Worm (Caenorhabditis elegans): ENCODE results near the gene ubxn-4.
A peak's percentile ranks its signal among the peaks of the same experiment; 100 is the strongest.
"Not testable (repeated sequence)": the region's sequence is repeated elsewhere in the genome, so short reads cannot be mapped to it uniquely, and the experiment has no call there.

The ubxn-4 gene

DNA sequence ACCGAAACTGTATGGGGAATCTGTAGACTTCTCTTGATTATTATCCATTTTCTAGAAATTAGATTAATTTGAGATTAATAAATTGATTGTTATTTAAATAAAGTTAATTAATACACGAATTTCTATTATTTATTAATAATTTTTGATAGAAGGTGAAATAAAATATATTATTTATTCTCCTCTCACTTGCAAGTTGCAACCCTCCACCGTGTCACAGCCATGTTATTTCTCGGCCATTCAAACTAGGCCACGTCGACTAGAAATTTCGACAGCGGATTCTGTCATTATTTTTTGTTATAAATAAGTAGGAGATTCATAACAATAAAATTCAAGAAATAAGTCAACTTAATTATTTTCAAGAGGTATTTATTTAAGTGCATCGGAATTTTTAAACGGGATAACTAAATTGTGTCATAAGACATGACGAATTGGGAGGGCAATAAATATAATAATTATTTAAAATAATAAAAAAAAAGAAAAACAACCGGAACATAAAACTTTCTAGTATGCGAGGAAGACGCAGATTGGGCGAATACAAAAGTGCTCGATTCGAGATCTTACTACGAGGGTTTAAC, 38.3 kb upstream of the ubxn-4 start, which contains the start of gene ufbp-1 (continued):
- TF ChIP-seq lin-35 (GFP tag; optimal IDR thresholded peaks at IDR 0.05) (peak; percentile 16 to 65), ceh-8 (GFP tag; optimal IDR thresholded peaks at IDR 0.05) (no peak), irx-1 (tag; optimal IDR thresholded peaks at IDR 0.05) (peak; percentile 15), snpc-4 (tag; optimal IDR thresholded peaks at IDR 0.05) (peak; percentile 83), nhr-90 (tag; optimal IDR thresholded peaks at IDR 0.05; ENCODE audit: poor library complexity) (peak; percentile 60), lin-14 (GFP tag; optimal IDR thresholded peaks at IDR 0.05) (peak; percentile 51), sox-4 (tag; optimal IDR thresholded peaks at IDR 0.05) (no peak), ama-1 (optimal IDR thresholded peaks at IDR 0.05) (peak; percentile 99), tbx-2 (tag; optimal IDR thresholded peaks at IDR 0.05) (no peak), hlh-4 (tag; optimal IDR thresholded peaks at IDR 0.05) (peak; percentile 15)

DNA sequence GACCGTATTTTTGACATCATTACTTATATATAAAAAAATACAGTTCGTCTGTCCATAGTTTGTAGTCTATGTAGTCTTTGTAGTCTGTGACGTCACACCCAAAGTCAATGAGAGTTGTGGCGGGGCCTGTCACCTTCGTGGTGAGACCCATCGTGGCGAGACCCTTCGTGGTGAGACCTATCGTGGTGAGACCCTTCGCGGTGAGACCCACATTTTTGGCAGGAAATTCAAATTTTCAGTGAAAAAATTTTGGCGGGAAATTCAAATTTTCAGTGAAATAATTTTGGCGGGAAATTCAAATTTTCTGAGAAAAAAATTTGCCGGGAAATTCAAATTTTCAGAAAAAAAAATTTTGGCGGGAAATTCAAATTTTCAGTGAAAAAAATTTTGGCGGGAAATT, 35.9 kb upstream of the ubxn-4 start:
- peak; percentile 58; the same call in 1 of the 2 replicates for TF ChIP-seq unc-98 (GFP tag; IDR thresholded peaks at IDR 0.05)
- TF ChIP-seq efl-1 (optimal IDR thresholded peaks at IDR 0.05), result not testable (repeated sequence)
- peak; percentile 9 to 57 for TF ChIP-seq efl-1 (GFP tag; optimal IDR thresholded peaks at IDR 0.05 in 1 of 2)
- peak; percentile 31; the same call in 1 of the 2 replicates for TF ChIP-seq isw-1 (GFP tag; IDR thresholded peaks at IDR 0.05)

DNA sequence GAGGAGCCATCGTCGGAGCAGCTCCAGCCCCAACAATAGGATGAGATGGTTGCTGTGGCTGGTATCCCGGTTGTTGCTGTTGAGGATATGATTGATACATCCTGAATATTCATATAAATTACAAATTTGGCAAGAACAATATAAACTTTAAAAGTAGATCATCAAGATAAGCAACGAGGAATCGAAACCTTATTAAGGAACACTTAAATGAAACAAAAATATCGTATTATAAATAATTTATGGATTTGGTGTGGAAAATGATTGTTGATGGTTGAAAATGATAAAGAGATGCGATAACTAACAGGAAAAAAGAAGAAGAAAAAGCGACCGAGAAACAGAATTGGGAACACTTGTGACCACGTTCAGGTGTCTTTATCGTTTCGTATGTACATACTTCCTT, 34.0 kb upstream of the ubxn-4 start, which contains the start of gene pqn-96:
TSS of gene pqn-96 (minus strand) at position 101 of the 400 bp plus-strand sequence.
- TF ChIP-seq nhr-19 (GFP tag; conservative IDR thresholded peaks at IDR 0.05) (no peak), efl-1 (optimal IDR thresholded peaks at IDR 0.05) (no peak), efl-1 (GFP tag; optimal IDR thresholded peaks at IDR 0.05 in 1 of 2) (peak in 1 of 2 experiments; percentile 84)

DNA sequence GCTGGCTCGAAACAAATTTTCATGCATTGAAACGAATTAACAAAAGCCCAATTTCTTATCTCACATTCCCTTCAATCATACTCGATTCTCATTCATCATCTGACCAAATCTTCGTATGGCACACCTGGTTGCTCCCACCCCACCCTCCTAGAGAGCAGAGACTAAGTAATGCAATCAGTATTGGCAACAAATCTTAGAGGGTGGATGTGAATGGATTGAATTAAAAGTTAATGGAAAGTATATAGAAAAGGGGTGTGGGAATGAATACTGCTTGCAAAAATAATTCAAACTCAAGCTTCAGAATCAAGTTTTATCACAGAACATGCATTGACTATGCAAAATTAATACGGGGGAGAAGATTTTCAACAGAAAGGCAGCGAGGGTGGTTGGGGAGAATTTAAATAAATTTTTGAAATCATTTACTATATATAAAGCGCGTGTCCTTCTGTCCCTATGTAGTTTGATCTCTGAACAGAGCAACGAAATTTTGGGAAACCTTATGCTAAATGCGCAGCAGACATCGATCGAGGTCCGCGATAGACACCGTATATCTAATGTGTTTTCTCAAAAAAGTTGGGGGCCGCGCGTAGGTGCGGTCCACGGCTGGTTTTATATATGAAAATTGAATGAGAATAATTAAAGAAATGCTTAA, 32.5 kb upstream of the ubxn-4 start:
- TF ChIP-seq fkh-8 (tag; optimal IDR thresholded peaks at IDR 0.05) (peak; percentile 9), lin-39 (tag; optimal IDR thresholded peaks at IDR 0.05) (no peak)

DNA sequence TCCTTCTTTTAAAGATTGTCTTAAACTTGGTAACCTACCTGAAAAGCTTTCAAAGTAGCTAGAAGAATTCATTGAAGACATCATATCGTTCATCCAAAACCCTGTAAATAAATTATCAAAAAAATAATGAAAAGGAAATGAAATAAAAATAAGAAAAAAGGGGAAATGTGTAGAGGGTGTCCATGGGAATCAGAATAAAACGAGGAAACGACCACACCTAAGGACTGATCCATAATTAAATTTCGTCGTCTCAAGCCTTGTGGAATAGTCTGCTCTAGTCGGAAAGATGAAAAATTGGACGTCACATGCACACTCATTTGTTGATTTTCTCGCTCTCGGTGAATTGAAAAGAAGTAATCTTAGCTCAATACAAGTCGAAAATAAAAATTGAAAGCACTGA, 29.7 kb upstream of the ubxn-4 start, which contains the start of gene ZK1236.9:
TSS of gene ZK1236.9 (minus strand) at position 101 of the 400 bp plus-strand sequence.
- TF ChIP-seq isw-1 (GFP tag; IDR thresholded peaks at IDR 0.05) (no peak), nhr-84 (tag; optimal IDR thresholded peaks at IDR 0.05) (no peak), nhr-71 (tag; optimal IDR thresholded peaks at IDR 0.05) (no peak), hlh-17 (GFP tag; optimal IDR thresholded peaks at IDR 0.05; ENCODE audit: borderline replicate concordance) (no peak), nhr-47 (tag; optimal IDR thresholded peaks at IDR 0.05) (no peak), dpl-1 (GFP tag; optimal IDR thresholded peaks at IDR 0.05) (no peak)

DNA sequence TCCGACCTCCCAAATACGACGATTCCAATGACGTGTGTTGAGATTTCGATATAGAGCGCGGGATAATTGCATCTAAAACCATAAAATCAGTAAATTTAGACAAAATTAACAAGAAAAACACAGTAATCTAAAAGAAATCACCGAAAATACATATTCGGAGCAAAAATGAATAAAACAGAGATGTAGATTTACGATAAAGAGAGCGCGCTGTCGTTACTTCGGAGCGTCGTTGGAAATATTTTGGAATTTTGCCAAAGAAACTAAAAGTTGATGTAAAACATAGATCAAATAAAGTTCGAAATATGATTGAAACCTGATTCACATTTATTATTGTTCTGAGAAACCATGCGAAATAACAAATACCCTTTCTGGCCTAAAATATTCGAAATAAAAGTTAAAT, 26.8 kb upstream of the ubxn-4 start, which contains the start of gene ZK1236.5:
TSS of gene ZK1236.5 (minus strand) at position 72 of the 400 bp plus-strand sequence.
- no peak for TF ChIP-seq pag-3 (tag; optimal IDR thresholded peaks at IDR 0.05; ENCODE audit: borderline replicate concordance, insufficient read depth)
- peak; percentile 1 for TF ChIP-seq C16A3.4 (tag; optimal IDR thresholded peaks at IDR 0.05)
- TF ChIP-seq elt-3 (tag; optimal IDR thresholded peaks at IDR 0.05), result no peak
- TF ChIP-seq aly-2 (tag; optimal IDR thresholded peaks at IDR 0.05), result peak; percentile 49
- TF ChIP-seq nhr-12 (tag; optimal IDR thresholded peaks at IDR 0.05), result no peak
- TF ChIP-seq lin-14 (GFP tag; optimal IDR thresholded peaks at IDR 0.05), result no peak
- no peak for TF ChIP-seq alr-1 (tag; optimal IDR thresholded peaks at IDR 0.05; ENCODE audit: borderline replicate concordance)
- TF ChIP-seq isw-1 (GFP tag; IDR thresholded peaks at IDR 0.05), result 0 out of 2 replicates have a peak, but pooled peaks have one; percentile 13
- TF ChIP-seq ceh-82 (tag; optimal IDR thresholded peaks at IDR 0.05), result peak in 1 of 3 experiments; percentile 26
- TF ChIP-seq snpc-4 (tag; optimal IDR thresholded peaks at IDR 0.05), result no peak
- TF ChIP-seq snu-23 (GFP tag; optimal IDR thresholded peaks at IDR 0.05), result peak; percentile 59
- TF ChIP-seq ces-1 (GFP tag; optimal IDR thresholded peaks at IDR 0.05), result no peak
- TF ChIP-seq lsy-2 (tag; optimal IDR thresholded peaks at IDR 0.05), result peak; percentile 54 to 76
- TF ChIP-seq nhr-47 (tag; optimal IDR thresholded peaks at IDR 0.05), result peak; percentile 50
- 0 out of 2 replicates have a peak, but pooled peaks have one; percentile 9 for TF ChIP-seq nhr-19 (GFP tag; conservative IDR thresholded peaks at IDR 0.05)
- TF ChIP-seq lin-35 (GFP tag; optimal IDR thresholded peaks at IDR 0.05), result peak; percentile 43 to 67
- TF ChIP-seq lir-3 (tag; optimal IDR thresholded peaks at IDR 0.05; ENCODE audit: poor library complexity), result no peak
- peak; percentile 39 for TF ChIP-seq xbp-1 (tag; optimal IDR thresholded peaks at IDR 0.05)
- TF ChIP-seq hlh-4 (tag; optimal IDR thresholded peaks at IDR 0.05), result no peak
- TF ChIP-seq unc-30 (tag; optimal IDR thresholded peaks at IDR 0.05), result no peak
- no peak for TF ChIP-seq egl-27 (tag; optimal IDR thresholded peaks at IDR 0.05)
- TF ChIP-seq swsn-7 (tag; optimal IDR thresholded peaks at IDR 0.05), result peak; percentile 18
- TF ChIP-seq blmp-1 (tag; optimal IDR thresholded peaks at IDR 0.05), result peak; percentile 62
- TF ChIP-seq Y116A8C.19 (tag; optimal IDR thresholded peaks at IDR 0.05; ENCODE audit: borderline replicate concordance), result no peak
- TF ChIP-seq dpl-1 (GFP tag; optimal IDR thresholded peaks at IDR 0.05), result peak; percentile 20 to 56 (median 53)
